Fruit fly (Drosophila melanogaster) whole organism, embryonic: ENCODE data around the gene Neu2.

Experiments used
- Adf1 ChIP-seq: fragments of 200-800 bp; sonication (Bioruptor generic); IDR thresholded peaks from 2 replicates; pipeline ENCODE4 v1.3.6; 2022; ENCODE audit warnings: missing biosample characterization, missing genetic modification characterization
- BtbVII ChIP-seq: fragments of 200-800 bp; sonication (Bioruptor generic); optimal IDR thresholded peaks from 3 replicates; lab custom pipeline; 2017; ENCODE audit warnings: missing biosample characterization, mild to moderate bottlenecking, missing genetic modification characterization
- Bteb2 ChIP-seq: fragments of 200-800 bp; sonication (Bioruptor generic); optimal IDR thresholded peaks from 2 replicates; lab custom pipeline; 2016; ENCODE audit warnings: missing biosample characterization, missing genetic modification characterization
- CG1024 ChIP-seq: fragments of 200-800 bp; sonication (Bioruptor generic); IDR thresholded peaks from 2 replicates; pipeline ENCODE4 v1.3.6; 2022; ENCODE audit warnings: missing biosample characterization, missing genetic modification characterization
- CG10565 ChIP-seq: fragments of 200-800 bp; sonication (Bioruptor generic); optimal IDR thresholded peaks from 3 replicates; lab custom pipeline; 2016; ENCODE audit warnings: missing biosample characterization, mild to moderate bottlenecking, missing genetic modification characterization
- CG10654 ChIP-seq: fragments of 200-800 bp; sonication (Bioruptor generic); optimal IDR thresholded peaks from 2 replicates; lab custom pipeline; 2016; ENCODE audit warnings: missing biosample characterization, missing genetic modification characterization
- CG12236 ChIP-seq: fragments of 200-800 bp; sonication (Bioruptor generic); optimal IDR thresholded peaks from 2 replicates; lab custom pipeline; 2016; ENCODE audit warnings: missing biosample characterization, missing genetic modification characterization
- CG12391 ChIP-seq: fragments of 200-800 bp; sonication (Bioruptor generic); optimal IDR thresholded peaks from 3 replicates; lab custom pipeline; 2018; ENCODE audit warnings: missing biosample characterization, mild to moderate bottlenecking, missing genetic modification characterization, moderate library complexity
- CG14860 ChIP-seq: fragments of 200-800 bp; sonication (Bioruptor generic); IDR thresholded peaks from 3 replicates; pipeline ENCODE4 v1.3.6; 2022; ENCODE audit warnings: missing biosample characterization, missing genetic modification characterization; ENCODE audit not compliant: partially characterized antibody
- CG15011 ChIP-seq: fragments of 200-800 bp; sonication (Bioruptor generic); optimal IDR thresholded peaks from 3 replicates; lab custom pipeline; 2018; ENCODE audit warnings: missing biosample characterization, mild to moderate bottlenecking, missing genetic modification characterization
- CG1647 ChIP-seq: fragments of 200-800 bp; sonication (Bioruptor generic); optimal IDR thresholded peaks from 3 replicates; lab custom pipeline; 2016; ENCODE audit warnings: missing biosample characterization, missing genetic modification characterization
- CG2120 ChIP-seq: fragments of 200-800 bp; sonication (Bioruptor generic); optimal IDR thresholded peaks from 3 replicates; lab custom pipeline; 2016; ENCODE audit warnings: missing biosample characterization, missing genetic modification characterization
- CG2129 ChIP-seq: fragments of 200-800 bp; sonication (Bioruptor generic); IDR thresholded peaks from 2 replicates; pipeline ENCODE4 v1.3.6; 2022; ENCODE audit warnings: missing biosample characterization, missing genetic modification characterization; ENCODE audit not compliant: partially characterized antibody
- CG2678 ChIP-seq: fragments of 200-800 bp; sonication (Bioruptor generic); optimal IDR thresholded peaks from 3 replicates; lab custom pipeline; 2019; ENCODE audit warnings: missing biosample characterization, mild to moderate bottlenecking, missing genetic modification characterization, moderate library complexity
- CG3065 ChIP-seq: fragments of 200-800 bp; sonication (Bioruptor generic); optimal IDR thresholded peaks from 2 replicates; lab custom pipeline; 2016; ENCODE audit warnings: missing biosample characterization, missing genetic modification characterization
- CG31224 ChIP-seq: fragments of 200-800 bp; sonication (Bioruptor generic); IDR thresholded peaks from 2 replicates; pipeline ENCODE4 v1.3.6; 2022; ENCODE audit warnings: missing biosample characterization, missing genetic modification characterization
- CG3163 ChIP-seq: fragments of 200-800 bp; sonication (Bioruptor generic); optimal IDR thresholded peaks from 3 replicates; lab custom pipeline; 2016; ENCODE audit warnings: missing biosample characterization, missing genetic modification characterization
- CG6175 ChIP-seq: fragments of 200-800 bp; sonication (Bioruptor generic); IDR thresholded peaks from 3 replicates; pipeline ENCODE4 v1.3.6; 2022; ENCODE audit warnings: missing biosample characterization, missing genetic modification characterization
- CG7556 ChIP-seq: fragments of 200-800 bp; sonication (Bioruptor generic); optimal IDR thresholded peaks from 2 replicates; lab custom pipeline; 2017; ENCODE audit warnings: missing biosample characterization, mild to moderate bottlenecking, missing genetic modification characterization
- CG7786 ChIP-seq: fragments of 200-800 bp; sonication (Bioruptor generic); optimal IDR thresholded peaks from 2 replicates; lab custom pipeline; 2016; ENCODE audit warnings: missing biosample characterization, missing genetic modification characterization
- CG7987 ChIP-seq: fragments of 200-800 bp; sonication (Bioruptor generic); optimal IDR thresholded peaks from 2 replicates; lab custom pipeline; 2018; ENCODE audit warnings: missing biosample characterization, mild to moderate bottlenecking, missing genetic modification characterization, moderate library complexity
- CG8924 ChIP-seq: fragments of 200-800 bp; optimal IDR thresholded peaks from 3 replicates; lab custom pipeline; 2019; ENCODE audit warnings: missing biosample characterization, mild to moderate bottlenecking, missing genetic modification characterization, moderate library complexity
- E2f1 ChIP-seq: fragments of 200-800 bp; sonication (Bioruptor generic); IDR thresholded peaks from 2 replicates; pipeline ENCODE4 v1.3.6; 2022; ENCODE audit warnings: missing biosample characterization, missing genetic modification characterization
- Ets97D ChIP-seq: fragments of 200-800 bp; sonication (Bioruptor generic); optimal IDR thresholded peaks from 3 replicates; lab custom pipeline; 2016; ENCODE audit warnings: missing biosample characterization, missing genetic modification characterization
- HHEX ChIP-seq: fragments of 200-800 bp; sonication (Bioruptor generic); optimal IDR thresholded peaks from 3 replicates; lab custom pipeline; 2017; ENCODE audit warnings: missing biosample characterization, mild to moderate bottlenecking, missing genetic modification characterization, missing genetic modification reagents
- Hey ChIP-seq: fragments of 200-800 bp; sonication (Bioruptor generic); optimal IDR thresholded peaks from 3 replicates; lab custom pipeline; 2018; ENCODE audit warnings: missing biosample characterization, mild to moderate bottlenecking, missing genetic modification characterization
- Lhr ChIP-seq: fragments of 200-800 bp; sonication (Bioruptor generic); optimal IDR thresholded peaks from 3 replicates; lab custom pipeline; 2017; ENCODE audit warnings: mild to moderate bottlenecking, missing biosample characterization, missing genetic modification reagents, missing genetic modification characterization
- Optix ChIP-seq: fragments of 200-800 bp; sonication (Bioruptor generic); IDR thresholded peaks from 3 replicates; pipeline ENCODE4 v1.3.6; 2022; ENCODE audit warnings: missing biosample characterization, missing genetic modification characterization
- Poxn ChIP-seq: fragments of 200-800 bp; sonication (Bioruptor generic); IDR thresholded peaks from 2 replicates; pipeline ENCODE4 v1.3.6; 2022; ENCODE audit warnings: missing biosample characterization, missing genetic modification characterization
- Sox102F ChIP-seq: fragments of 200-800 bp; sonication (Bioruptor generic); optimal IDR thresholded peaks from 2 replicates; lab custom pipeline; 2018; ENCODE audit warnings: missing biosample characterization, mild to moderate bottlenecking, missing genetic modification characterization, moderate library complexity
- amos ChIP-seq: fragments of 200-800 bp; sonication (Bioruptor generic); IDR thresholded peaks from 2 replicates; pipeline ENCODE4 v1.3.6; 2022; ENCODE audit warnings: missing biosample characterization, missing genetic modification characterization; ENCODE audit not compliant: partially characterized antibody
- bab2 ChIP-seq: fragments of 200-800 bp; sonication (Bioruptor generic); optimal IDR thresholded peaks from 2 replicates; lab custom pipeline; 2016; ENCODE audit warnings: missing biosample characterization, missing genetic modification characterization
- chm ChIP-seq: fragments of 200-800 bp; sonication (Bioruptor generic); IDR thresholded peaks from 2 replicates; pipeline ENCODE4 v1.3.6; 2022; ENCODE audit warnings: missing biosample characterization, missing genetic modification characterization
- fd96Cb ChIP-seq: fragments of 200-800 bp; sonication (Bioruptor generic); optimal IDR thresholded peaks from 2 replicates; lab custom pipeline; 2018; ENCODE audit warnings: missing biosample characterization, mild to moderate bottlenecking, missing genetic modification characterization, moderate library complexity
- ftz-f1 ChIP-seq: fragments of 200-800 bp; sonication (Bioruptor generic); optimal IDR thresholded peaks from 2 replicates; lab custom pipeline; 2016; ENCODE audit warnings: missing biosample characterization, missing genetic modification characterization
- gce ChIP-seq: fragments of 200-800 bp; sonication (Bioruptor generic); IDR thresholded peaks from 3 replicates; pipeline ENCODE4 v1.3.6; 2022; ENCODE audit warnings: missing biosample characterization, missing genetic modification characterization
- jing ChIP-seq: fragments of 200-800 bp; sonication (Bioruptor generic); optimal IDR thresholded peaks from 2 replicates; lab custom pipeline; 2018; ENCODE audit warnings: missing biosample characterization, mild to moderate bottlenecking, missing genetic modification characterization
- kay ChIP-seq: fragments of 200-800 bp; sonication (Bioruptor generic); optimal IDR thresholded peaks from 2 replicates; lab custom pipeline; 2016; ENCODE audit warnings: missing biosample characterization, missing genetic modification characterization
- klu ChIP-seq: fragments of 200-800 bp; sonication (Bioruptor generic); IDR thresholded peaks from 2 replicates; pipeline ENCODE4 v1.3.6; 2022; ENCODE audit warnings: missing biosample characterization, missing genetic modification characterization
- nerfin-2 ChIP-seq: fragments of 200-800 bp; sonication (Bioruptor generic); IDR thresholded peaks from 2 replicates; pipeline ENCODE4 v1.3.6; 2022; ENCODE audit warnings: missing biosample characterization, missing genetic modification characterization; ENCODE audit not compliant: partially characterized antibody
- pan ChIP-seq, 4 experiments: fragments of >200 bp in 3 of 4; fragments of 200-800 bp in 1 of 4; sonication (Bioruptor generic) in 1 of 4; optimal IDR thresholded peaks in 3 of 4; IDR thresholded peaks in 1 of 4; 2 replicates each; pipeline versions ENCODE4 v1.3.6 to Lab custom; 2017 to 2022; ENCODE audit warnings: missing biosample characterization in 2 of 4, missing genetic modification characterization in 2 of 4, mixed read lengths in 1 of 4
- pros ChIP-seq: fragments of 200-800 bp; sonication (Bioruptor generic); optimal IDR thresholded peaks from 3 replicates; lab custom pipeline; 2019; ENCODE audit warnings: missing biosample characterization, mild to moderate bottlenecking, missing genetic modification characterization, moderate library complexity
- salm ChIP-seq: fragments of 200-800 bp; sonication (Bioruptor generic); optimal IDR thresholded peaks from 2 replicates; lab custom pipeline; 2018; ENCODE audit warnings: missing biosample characterization, mild to moderate bottlenecking, missing genetic modification characterization
- sna ChIP-seq: fragments of 200-800 bp; sonication (Bioruptor generic); IDR thresholded peaks from 2 replicates; pipeline ENCODE4 v1.3.6; 2022; ENCODE audit warnings: missing biosample characterization, missing genetic modification characterization; ENCODE audit not compliant: partially characterized antibody
- ssp ChIP-seq: fragments of 200-800 bp; sonication (Bioruptor generic); IDR thresholded peaks from 2 replicates; pipeline ENCODE4 v1.3.6; 2022; ENCODE audit warnings: missing biosample characterization, missing genetic modification characterization
- twi ChIP-seq: fragments of 200-800 bp; optimal IDR thresholded peaks from 2 replicates; lab custom pipeline; 2019; ENCODE audit warnings: missing biosample characterization, mild to moderate bottlenecking, missing genetic modification characterization, moderate library complexity
- vfl ChIP-seq: fragments of 200-800 bp; sonication (Bioruptor generic); optimal IDR thresholded peaks from 2 replicates; lab custom pipeline; 2016; ENCODE audit warnings: missing biosample characterization, missing genetic modification characterization
- wdn ChIP-seq: fragments of 200-800 bp; sonication (Bioruptor generic); IDR thresholded peaks from 2 replicates; pipeline ENCODE4 v1.3.6; 2022; ENCODE audit warnings: missing biosample characterization, missing genetic modification characterization
- yki ChIP-seq: fragments of >200 bp; optimal IDR thresholded peaks from 3 replicates; lab custom pipeline; 2018

Neu2 gene

DNA sequence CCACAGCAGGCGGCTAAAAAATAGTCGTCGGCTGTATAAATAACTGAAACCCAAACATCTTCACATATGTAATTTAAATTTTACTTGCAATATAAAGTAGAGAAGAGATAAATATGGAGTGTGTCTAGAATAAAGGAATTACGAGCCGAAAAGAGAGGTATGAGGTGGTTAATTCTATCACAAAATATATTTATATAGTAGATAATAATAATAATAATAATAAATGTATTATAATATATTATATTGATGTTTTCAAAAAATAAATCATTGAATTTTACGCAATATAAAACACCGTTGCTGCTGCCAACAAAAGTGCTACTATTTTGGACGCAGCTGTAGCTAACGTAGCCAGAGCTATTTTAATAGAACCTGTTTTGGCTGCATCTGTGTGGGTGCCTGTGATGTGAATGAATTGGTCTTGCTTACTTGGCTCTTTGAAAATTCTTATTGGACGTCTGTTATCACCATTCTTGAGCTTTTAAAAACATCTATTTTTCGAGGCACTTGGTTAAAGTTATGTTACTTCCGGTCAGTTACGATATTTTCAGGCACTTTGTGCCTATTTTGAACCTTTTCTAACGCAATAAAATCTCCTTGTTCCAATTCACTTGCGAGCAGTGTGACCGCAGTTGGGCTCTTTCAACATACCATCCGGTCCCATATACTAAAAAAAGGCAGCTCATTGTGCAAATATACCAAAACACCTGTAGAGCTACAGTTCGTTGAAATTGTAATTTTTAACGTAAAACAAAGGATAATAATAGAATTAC is 6.7 kb upstream of the Neu2 start, which contains the start of gene Hr78 (continued):
- TF ChIP-seq Ets97D = peak; percentile 63
- TF ChIP-seq CG12236 = no peak
- no peak for TF ChIP-seq bab2 (GFP tag; lab: Kevin White, UChicago)
- peak; percentile 88 for TF ChIP-seq CG12391 (tag; lab: Kevin White, UChicago)
- no peak for TF ChIP-seq vfl (GFP tag; lab: Kevin White, UChicago)
- peak; percentile 25 for TF ChIP-seq CG7786 (GFP tag; lab: Kevin White, UChicago)
- no peak for TF ChIP-seq pan (optimal IDR thresholded peaks at IDR 0.05; lab: Kevin White, UChicago)
- peak in 1 of 2 experiments; percentile 62 for TF ChIP-seq pan (GFP tag; optimal IDR thresholded peaks at IDR 0.05 in 1 of 2, IDR thresholded peaks at IDR 0.05 in 1 of 2)
- peak; percentile 43 for TF ChIP-seq CG10654 (GFP tag; lab: Kevin White, UChicago)
- no peak; the same call in none of the 2 replicates for TF ChIP-seq E2f1 (GFP tag; lab: Robert Waterston, UW)
- TF ChIP-seq wdn (GFP tag; lab: Robert Waterston, UW) = no peak
- peak; percentile 37 for TF ChIP-seq twi
- TF ChIP-seq CG10565 (GFP tag; lab: Kevin White, UChicago) = no peak
- TF ChIP-seq CG2678 (tag; lab: Kevin White, UChicago) = peak; percentile 94
- peak; percentile 81 for TF ChIP-seq Sox102F (GFP tag; lab: Kevin White, UChicago)
- peak; percentile 90 for TF ChIP-seq BtbVII
- TF ChIP-seq gce (GFP tag; lab: Robert Waterston, UW) = 0 out of 3 replicates have a peak, but pooled peaks have one; percentile 48
- TF ChIP-seq ssp (GFP tag; lab: Robert Waterston, UW) = no peak
- TF ChIP-seq Adf1 (GFP tag; lab: Robert Waterston, UW) = no peak; the same call in 1 of the 2 replicates
- TF ChIP-seq CG7556 (GFP tag; lab: Kevin White, UChicago) = peak; percentile 92
- TF ChIP-seq Optix = peak; percentile 43; the same call in 1 of the 3 replicates
- TF ChIP-seq CG1024 (GFP tag; lab: Robert Waterston, UW) = peak; percentile 38; the same call in 1 of the 2 replicates
- TF ChIP-seq Lhr (GFP tag; lab: Kevin White, UChicago) = peak; percentile 51
- peak; percentile 18; the same call in 1 of the 2 replicates for TF ChIP-seq amos (GFP tag; lab: Robert Waterston, UW)
- no peak for TF ChIP-seq pros (GFP tag; lab: Kevin White, UChicago)
- TF ChIP-seq CG14860 (GFP tag; lab: Robert Waterston, UW) = no peak
- no peak for TF ChIP-seq klu
- TF ChIP-seq salm (tag; lab: Kevin White, UChicago) = peak; percentile 84
- peak; percentile 92 for TF ChIP-seq CG8924 (tag; lab: Kevin White, UChicago)
- no peak for TF ChIP-seq Poxn (GFP tag; lab: Robert Waterston, UW)
- peak; percentile 24 for TF ChIP-seq CG3065 (GFP tag; lab: Kevin White, UChicago)
- TF ChIP-seq CG3163 (GFP tag; lab: Kevin White, UChicago) = no peak
- TF ChIP-seq CG31224 = peak; percentile 45
- peak; percentile 50 for TF ChIP-seq ftz-f1 (GFP tag; lab: Kevin White, UChicago)
- TF ChIP-seq HHEX (GFP tag; lab: Kevin White, UChicago) = peak; percentile 81
- peak; percentile 29; the same call in 1 of the 2 replicates for TF ChIP-seq sna (GFP tag; lab: Robert Waterston, UW)
- TF ChIP-seq Bteb2 = no peak
- TF ChIP-seq nerfin-2 (GFP tag; lab: Robert Waterston, UW) = no peak
- TF ChIP-seq CG1647 (GFP tag; lab: Kevin White, UChicago) = no peak
- no peak for TF ChIP-seq yki (lab: Kevin White, UChicago)
- TF ChIP-seq jing (GFP tag; lab: Kevin White, UChicago) = no peak
- no peak for TF ChIP-seq CG6175
- TF ChIP-seq CG2129 (GFP tag; lab: Robert Waterston, UW) = no peak
- peak; percentile 33 for TF ChIP-seq CG2120 (GFP tag; lab: Kevin White, UChicago)
- TF ChIP-seq chm (GFP tag; lab: Robert Waterston, UW) = 0 out of 2 replicates have a peak, but pooled peaks have one; percentile 29
- TF ChIP-seq CG7987 (GFP tag; lab: Kevin White, UChicago) = peak; percentile 52
- peak; percentile 64 for TF ChIP-seq fd96Cb (tag; lab: Kevin White, UChicago)
- peak; percentile 47 for TF ChIP-seq CG15011 (GFP tag; lab: Kevin White, UChicago)
- peak; percentile 3 for TF ChIP-seq kay (GFP tag; lab: Kevin White, UChicago)
- TF ChIP-seq Hey (tag; lab: Kevin White, UChicago) = no peak
